Fruit fly (Drosophila melanogaster): ENCODE results near the gene CG9663.

DNA sequence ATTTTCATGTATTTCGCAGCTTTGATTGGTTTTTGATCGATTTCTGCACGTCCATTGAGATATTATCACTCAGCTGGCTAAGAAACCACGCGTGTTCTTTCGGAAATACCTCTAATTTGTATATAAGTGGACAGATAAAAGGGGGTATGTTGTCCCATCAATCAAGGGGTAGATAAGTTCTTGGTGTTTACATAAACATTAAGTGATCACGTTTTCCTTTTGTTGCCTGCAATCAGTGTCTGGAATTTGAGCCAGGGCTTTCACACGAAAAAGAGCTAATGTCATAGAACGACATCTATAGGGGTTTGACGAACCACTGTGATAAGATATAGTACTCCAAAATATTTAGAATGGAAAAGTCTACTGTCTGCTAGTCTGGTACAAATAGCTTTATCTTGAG, 24.1 kb downstream of the CG9663 start:
- no peak for TF ChIP-seq luna (GFP tag; optimal IDR thresholded peaks at IDR 0.05)
- no peak for TF ChIP-seq B-H1 (GFP tag; IDR thresholded peaks at IDR 0.05)
- TF ChIP-seq CG18619 (GFP tag; optimal IDR thresholded peaks at IDR 0.05): no peak
